Worm (Caenorhabditis elegans) whole organism, young adult: Measurements from ENCODE around the gene F11A10.5.

Experiments
- C17E4.6 ChIP-seq: fragments of 200-800 bp; sonication (Bioruptor generic); IDR thresholded peaks from 2 replicates; pipeline ENCODE4 v1.3.6; 2022; ENCODE audit warnings: missing genetic modification reagents, missing genetic modification characterization, missing compliant biosample characterization
- D2030.7 ChIP-seq: fragments of 200-800 bp; sonication (Bioruptor generic); IDR thresholded peaks from 2 replicates; pipeline ENCODE4 v1.3.6; 2022; ENCODE audit warnings: missing genetic modification reagents, missing genetic modification characterization, missing compliant biosample characterization
- F33H1.4 ChIP-seq: fragments of 200-800 bp; sonication (Bioruptor generic); IDR thresholded peaks from 2 replicates; pipeline ENCODE4 v1.3.6; 2022; ENCODE audit warnings: missing genetic modification reagents, missing genetic modification characterization, missing compliant biosample characterization
- F49E8.2 ChIP-seq: sonication (generic microtip); optimal IDR thresholded peaks from 3 replicates; lab custom pipeline; 2017; ENCODE audit warnings: missing genetic modification characterization, mild to moderate bottlenecking, missing compliant biosample characterization, antibody characterized with exemption, moderate library complexity; ENCODE audit not compliant: insufficient read depth
- ama-1 ChIP-seq, 3 experiments: fragments of 150-350 bp in 1 of 3; sonication (generic microtip) in 2 of 3; optimal IDR thresholded peaks; 2 replicates each; lab custom pipeline; 2014 to 2018; ENCODE audit warnings: missing biosample characterization in 2 of 3, missing genetic modification characterization in 2 of 3, missing genetic modification reagents in 2 of 3
- aptf-3 ChIP-seq: fragments of 200-800 bp; sonication (Bioruptor generic); IDR thresholded peaks from 2 replicates; pipeline ENCODE4 v1.3.6; 2022; ENCODE audit warnings: missing genetic modification characterization, missing compliant biosample characterization
- attf-3 ChIP-seq: fragments of 200-800 bp; sonication (Bioruptor generic); conservative IDR thresholded peaks from 2 replicates; pipeline ENCODE4 v1.3.6; 2022; ENCODE audit warnings: missing genetic modification reagents, missing genetic modification characterization, missing compliant biosample characterization
- attf-5 ChIP-seq: fragments of 200-800 bp; sonication (Bioruptor generic); optimal IDR thresholded peaks from 2 replicates; lab custom pipeline; 2018; ENCODE audit warnings: mild to moderate bottlenecking, missing genetic modification characterization, missing compliant biosample characterization
- cebp-2 ChIP-seq: fragments of 200-800 bp; sonication (Bioruptor generic); IDR thresholded peaks from 2 replicates; pipeline ENCODE4 v1.3.6; 2022; ENCODE audit warnings: missing genetic modification characterization, missing compliant biosample characterization
- dpl-1 ChIP-seq: fragments of 150-350 bp; optimal IDR thresholded peaks from 2 replicates; lab custom pipeline; 2014; ENCODE audit warnings: missing biosample characterization, missing genetic modification reagents, missing genetic modification characterization
- efl-1 ChIP-seq: fragments of 150-350 bp; optimal IDR thresholded peaks from 2 replicates; lab custom pipeline; 2014; ENCODE audit warnings: missing biosample characterization, missing genetic modification reagents, missing genetic modification characterization
- him-1 ChIP-seq: sonication (generic microtip); optimal IDR thresholded peaks from 2 replicates; lab custom pipeline; 2016; ENCODE audit warnings: missing genotype, missing genetic modification reagents, missing genetic modification characterization, missing compliant biosample characterization
- hmg-1.2 ChIP-seq: fragments of 200-800 bp; sonication (Bioruptor generic); IDR thresholded peaks from 2 replicates; pipeline ENCODE4 v1.3.6; 2022; ENCODE audit warnings: missing genetic modification reagents, missing genetic modification characterization, missing compliant biosample characterization
- lin-26 ChIP-seq: fragments of 200-800 bp; sonication (Bioruptor generic); IDR thresholded peaks from 2 replicates; pipeline ENCODE4 v1.3.6; 2022; ENCODE audit warnings: missing genetic modification reagents, missing genetic modification characterization, missing compliant biosample characterization
- lin-35 ChIP-seq, 3 experiments: fragments of 150-350 bp in 2 of 3; sonication (generic microtip) in 1 of 3; optimal IDR thresholded peaks; 2 replicates each; lab custom pipeline; 2014 to 2018; ENCODE audit warnings: missing biosample characterization in 3 of 3, missing genetic modification characterization in 3 of 3, missing genetic modification reagents in 3 of 3
- lin-54 ChIP-seq: fragments of 200-800 bp; sonication (Bioruptor generic); optimal IDR thresholded peaks from 2 replicates; lab custom pipeline; 2018; ENCODE audit warnings: mild to moderate bottlenecking, missing genetic modification characterization, missing compliant biosample characterization
- lir-1 ChIP-seq: fragments of 200-800 bp; sonication (Bioruptor generic); conservative IDR thresholded peaks from 2 replicates; pipeline ENCODE4 v1.3.6; 2022; ENCODE audit warnings: missing genetic modification reagents, missing genetic modification characterization, missing compliant biosample characterization
- lsl-1 ChIP-seq: fragments of 200-800 bp; sonication (Bioruptor generic); optimal IDR thresholded peaks from 2 replicates; lab custom pipeline; 2018; ENCODE audit warnings: mild to moderate bottlenecking, missing genetic modification characterization, moderate library complexity, missing compliant biosample characterization
- madf-3 ChIP-seq: fragments of 200-800 bp; sonication (Bioruptor generic); IDR thresholded peaks from 2 replicates; pipeline ENCODE4 v1.3.6; 2022; ENCODE audit warnings: missing genetic modification reagents, missing genetic modification characterization, missing compliant biosample characterization
- madf-6 ChIP-seq: fragments of 200-800 bp; sonication (Bioruptor generic); IDR thresholded peaks from 2 replicates; pipeline ENCODE4 v1.3.6; 2022; ENCODE audit warnings: missing genetic modification reagents, missing genetic modification characterization, missing compliant biosample characterization
- madf-8 ChIP-seq: fragments of 200-800 bp; sonication (Bioruptor generic); conservative IDR thresholded peaks from 2 replicates; pipeline ENCODE4 v1.3.6; 2022; ENCODE audit warnings: missing genetic modification reagents, missing genetic modification characterization, missing compliant biosample characterization
- mcd-1 ChIP-seq: fragments of 200-800 bp; sonication (Bioruptor generic); IDR thresholded peaks from 2 replicates; pipeline ENCODE4 v1.3.6; 2022; ENCODE audit warnings: missing genetic modification reagents, missing genetic modification characterization, missing compliant biosample characterization
- mes-4 ChIP-seq: sonication (generic microtip); optimal IDR thresholded peaks from 2 replicates; lab custom pipeline; 2016; ENCODE audit warnings: missing genotype, missing genetic modification characterization, missing compliant biosample characterization
- rec-8 ChIP-seq, 2 experiments: sonication (generic microtip); optimal IDR thresholded peaks; 2 replicates each; lab custom pipeline; 2016; ENCODE audit warnings: mild to moderate bottlenecking in 2 of 2, missing genetic modification characterization in 2 of 2, missing genetic modification reagents in 2 of 2, missing genotype in 2 of 2, missing biosample characterization in 1 of 2, missing compliant biosample characterization in 1 of 2, moderate library complexity in 1 of 2
- sdz-38 ChIP-seq: sonication (generic microtip); optimal IDR thresholded peaks from 2 replicates; lab custom pipeline; 2016; ENCODE audit warnings: missing genotype, missing genetic modification characterization, missing compliant biosample characterization
- sea-2 ChIP-seq: fragments of 200-800 bp; sonication (Bioruptor generic); IDR thresholded peaks from 2 replicates; pipeline ENCODE4 v1.3.6; 2022; ENCODE audit warnings: missing genetic modification characterization, missing compliant biosample characterization
- snpc-1.1 ChIP-seq: sonication (generic microtip); optimal IDR thresholded peaks from 2 replicates; lab custom pipeline; 2017; ENCODE audit warnings: missing genetic modification characterization, mild to moderate bottlenecking, missing compliant biosample characterization, antibody characterized with exemption, moderate library complexity, missing genotype, missing genetic modification reagents; ENCODE audit not compliant: insufficient read depth
- snpc-1.3 ChIP-seq: sonication (generic microtip); optimal IDR thresholded peaks from 2 replicates; lab custom pipeline; 2017; ENCODE audit warnings: missing genetic modification characterization, mild to moderate bottlenecking, missing compliant biosample characterization, antibody characterized with exemption, moderate library complexity, missing genotype, missing genetic modification reagents; ENCODE audit not compliant: insufficient read depth
- snpc-4 ChIP-seq, 5 experiments: fragments of 150-350 bp in 1 of 5; sonication (generic microtip) in 4 of 5; optimal IDR thresholded peaks; 2 replicates each; lab custom pipeline; 2014 to 2018; ENCODE audit warnings: missing genetic modification characterization in 5 of 5, missing biosample characterization in 3 of 5, antibody characterized with exemption in 2 of 5, mild to moderate bottlenecking in 2 of 5, missing compliant biosample characterization in 2 of 5, missing genotype in 2 of 5, moderate library complexity in 2 of 5, missing genetic modification reagents in 1 of 5
- sptf-2 ChIP-seq: fragments of 200-800 bp; sonication (Bioruptor generic); optimal IDR thresholded peaks from 2 replicates; lab custom pipeline; 2018; ENCODE audit warnings: mild to moderate bottlenecking, missing genetic modification characterization, missing compliant biosample characterization
- tbp1 ChIP-seq: fragments of 200-800 bp; sonication (Bioruptor generic); optimal IDR thresholded peaks from 2 replicates; lab custom pipeline; 2018; ENCODE audit warnings: mild to moderate bottlenecking, missing genetic modification characterization, missing compliant biosample characterization
- xnd-1 ChIP-seq: sonication (generic microtip); optimal IDR thresholded peaks from 2 replicates; lab custom pipeline; 2016; ENCODE audit warnings: missing genotype, missing genetic modification reagents, missing genetic modification characterization, missing compliant biosample characterization
- ztf-6 ChIP-seq: fragments of 200-800 bp; sonication (Bioruptor generic); IDR thresholded peaks from 2 replicates; pipeline ENCODE4 v1.3.6; 2022; ENCODE audit warnings: missing genetic modification reagents, missing genetic modification characterization, missing compliant biosample characterization

Gene F11A10.5

DNA sequence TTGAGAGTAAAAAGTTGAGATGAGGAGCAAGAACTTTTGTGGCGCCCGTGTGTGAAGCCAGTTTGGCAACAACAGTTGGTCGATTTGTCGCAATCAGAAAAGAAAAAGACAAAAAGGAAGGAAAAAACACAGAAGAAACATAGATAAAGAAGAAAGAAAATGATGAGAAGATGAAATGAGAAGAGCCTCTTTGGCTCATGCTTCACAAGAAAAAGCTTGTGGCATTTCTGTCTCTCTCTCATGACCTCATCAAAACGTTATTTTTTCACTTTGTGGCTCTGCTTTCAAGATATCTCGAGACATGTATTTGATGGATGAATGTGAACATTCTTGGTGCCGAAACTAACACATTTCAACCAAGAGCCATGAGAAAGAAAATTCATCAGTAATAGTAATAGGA lies 19.1 kb downstream of the F11A10.5 start:
- TF ChIP-seq sea-2 (GFP tag; lab: Robert Waterston, UW) (no peak), snpc-1.1 (no peak), him-1 (tag; lab: Kevin White, UChicago) (no peak), lin-54 (no peak), aptf-3 (no peak), ama-1 (optimal IDR thresholded peaks at IDR 0.05; lab: Kevin White, UChicago) (no peak), ama-1 (GFP tag; optimal IDR thresholded peaks at IDR 0.05; lab: Kevin White, UChicago) (no peak), snpc-1.3 (tag; lab: Kevin White, UChicago) (no peak)

DNA sequence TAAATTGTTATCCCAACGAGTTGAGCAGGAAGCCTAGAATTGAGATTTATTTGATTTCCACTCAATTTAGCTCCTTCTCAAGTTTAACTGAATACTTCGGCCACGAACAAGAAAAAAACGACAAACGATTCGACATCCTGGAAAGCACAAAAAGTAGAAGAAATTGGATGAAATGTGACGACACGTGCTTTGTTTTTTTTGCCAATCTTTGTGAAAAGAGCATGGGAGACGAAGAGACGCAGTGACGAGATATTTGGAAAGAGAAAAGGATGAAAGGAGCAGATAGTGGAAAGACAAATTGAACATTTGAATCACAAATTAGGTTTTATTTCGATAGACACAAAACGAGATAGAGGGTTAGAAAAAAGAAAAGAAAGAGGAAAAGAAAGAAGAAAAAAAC lies 20.6 kb downstream of the F11A10.5 start:
- TF ChIP-seq cebp-2 (GFP tag; lab: Robert Waterston, UW) (0 out of 2 replicates have a peak, but pooled peaks have one; percentile 23), F49E8.2 (tag; lab: Kevin White, UChicago) (no peak), hmg-1.2 (GFP tag; lab: Robert Waterston, UW) (peak; percentile 66)

DNA sequence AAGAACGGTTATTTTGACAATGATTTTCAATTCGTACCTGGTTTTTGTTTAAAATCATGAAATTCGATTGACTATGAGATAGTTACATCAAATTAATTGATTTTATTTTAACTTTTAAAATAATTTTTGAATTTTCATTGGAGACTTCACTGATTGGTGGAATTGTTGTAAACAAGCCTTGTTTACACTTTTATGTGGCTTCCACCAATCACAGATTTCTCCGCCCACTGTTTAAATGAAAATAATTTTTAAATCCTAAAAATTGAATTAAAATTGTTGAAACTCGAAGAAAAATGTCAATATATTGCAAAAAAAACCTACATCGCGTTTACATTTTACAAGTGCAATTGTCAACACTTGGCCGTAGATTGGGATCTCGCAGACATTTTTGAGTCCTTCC lies 26.6 kb downstream of the F11A10.5 start:
- no peak for TF ChIP-seq him-1 (tag; lab: Kevin White, UChicago)
- TF ChIP-seq, all 124 proteins: peak for 0

DNA sequence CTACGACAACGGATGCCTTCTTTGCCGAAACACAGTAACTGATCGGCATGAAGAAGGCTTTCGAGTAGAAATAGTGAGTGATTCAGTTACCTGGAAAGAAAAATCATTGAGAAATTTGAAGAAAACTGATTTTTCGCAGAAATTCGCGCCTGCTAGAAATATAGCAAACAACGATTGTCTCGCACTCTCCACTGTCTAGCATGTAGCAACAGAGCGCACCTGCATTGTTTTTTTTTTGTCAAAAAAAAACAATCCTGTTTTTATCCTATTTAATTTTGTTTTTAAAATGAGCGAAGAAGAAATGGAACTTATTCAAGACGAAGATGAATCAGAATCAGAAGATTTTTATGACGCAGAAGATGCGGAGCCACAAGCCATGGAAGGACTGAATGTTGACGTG lies 27.2 kb downstream of the F11A10.5 start, which contains the start of the genes ddb-1 and M18.6:
Gene ddb-1, minus strand, starts transcription at position 90 of the 400 bp plus-strand sequence.
Gene M18.6, plus strand, starts transcription at position 235 of the 400 bp plus-strand sequence.
- no peak for TF ChIP-seq snpc-4 (GFP tag; optimal IDR thresholded peaks at IDR 0.05; lab: Kevin White, UChicago)
- TF ChIP-seq snpc-4 (tag; optimal IDR thresholded peaks at IDR 0.05; lab: Kevin White, UChicago), result peak in 2 of 4 experiments; percentile 33 to 42
- no peak for TF ChIP-seq xnd-1 (tag; lab: Kevin White, UChicago)
- peak; percentile 5 for TF ChIP-seq snpc-1.1
- TF ChIP-seq mcd-1 (GFP tag; lab: Robert Waterston, UW), result peak; percentile 72
- TF ChIP-seq dpl-1 (GFP tag; lab: Kevin White, UChicago), result peak; percentile 56
- TF ChIP-seq efl-1 (GFP tag; lab: Kevin White, UChicago), result peak; percentile 77
- TF ChIP-seq attf-3 (GFP tag; lab: Robert Waterston, UW), result no peak
- peak in 1 of 3 experiments; percentile 28 for TF ChIP-seq lin-35 (GFP tag; optimal IDR thresholded peaks at IDR 0.05; lab: Kevin White, UChicago)
- no peak for TF ChIP-seq rec-8 (tag; optimal IDR thresholded peaks at IDR 0.05; lab: Kevin White, UChicago)
- peak; percentile 42; the same call in 1 of the 2 replicates for TF ChIP-seq madf-8 (GFP tag; lab: Robert Waterston, UW)
- TF ChIP-seq ztf-6, result no peak
- no peak for TF ChIP-seq sdz-38 (tag; lab: Kevin White, UChicago)
- no peak for TF ChIP-seq mes-4
- 0 out of 2 replicates have a peak, but pooled peaks have one; percentile 34 for TF ChIP-seq D2030.7
- peak; percentile 59; the same call in 1 of the 2 replicates for TF ChIP-seq hmg-1.2 (GFP tag; lab: Robert Waterston, UW)
- peak; percentile 67; the same call in 1 of the 2 replicates for TF ChIP-seq madf-3
- no peak for TF ChIP-seq C17E4.6 (GFP tag; lab: Robert Waterston, UW)
- peak; percentile 15 for TF ChIP-seq lin-54
- no peak for TF ChIP-seq sptf-2 (GFP tag; lab: Kevin White, UChicago)
- TF ChIP-seq attf-5 (GFP tag; lab: Kevin White, UChicago), result peak; percentile 43
- peak; percentile 52 for TF ChIP-seq lsl-1 (GFP tag; lab: Kevin White, UChicago)
- peak; percentile 7 for TF ChIP-seq tbp1 (GFP tag; lab: Kevin White, UChicago)
- peak; percentile 47; the same call in 1 of the 2 replicates for TF ChIP-seq F33H1.4
- no peak for TF ChIP-seq lir-1 (GFP tag; lab: Robert Waterston, UW)
- TF ChIP-seq madf-6, result peak; percentile 57; the same call in 1 of the 2 replicates
- no peak for TF ChIP-seq lin-26 (GFP tag; lab: Robert Waterston, UW)
- TF ChIP-seq, all 124 proteins: peak for 16
